Worm (Caenorhabditis elegans) whole organism, L1 larva: Measurements from ENCODE around the gene kin-2.
A peak's percentile ranks its signal among the peaks of the same experiment; 100 is the strongest.

Source experiments
- C16A3.4 ChIP-seq: fragments of 150-350 bp; optimal IDR thresholded peaks from 2 replicates; lab custom pipeline; 2014; ENCODE audit warnings: missing biosample characterization, missing genetic modification characterization
- C34B4.2 ChIP-seq: sonication (generic microtip); optimal IDR thresholded peaks from 2 replicates; lab custom pipeline; 2017; ENCODE audit warnings: mild to moderate bottlenecking, missing genetic modification characterization, missing compliant biosample characterization
- Y116A8C.19 ChIP-seq: sonication (generic microtip); optimal IDR thresholded peaks from 2 replicates; lab custom pipeline; 2016; ENCODE audit warnings: missing compliant biosample characterization, missing genetic modification characterization, borderline replicate concordance
- aha-1 ChIP-seq: fragments of 150-350 bp; optimal IDR thresholded peaks from 2 replicates; lab custom pipeline; 2014; ENCODE audit warnings: missing biosample characterization, missing genetic modification characterization
- alr-1 ChIP-seq: fragments of 200-800 bp; sonication (Bioruptor generic); optimal IDR thresholded peaks from 2 replicates; lab custom pipeline; 2018; ENCODE audit warnings: borderline replicate concordance, mild to moderate bottlenecking, missing genetic modification characterization, missing compliant biosample characterization
- blmp-1 ChIP-seq: fragments of 150-350 bp; optimal IDR thresholded peaks from 2 replicates; lab custom pipeline; 2014; ENCODE audit warnings: missing biosample characterization, missing genetic modification characterization
- ceh-63 ChIP-seq: fragments of 200-800 bp; sonication (Bioruptor generic); optimal IDR thresholded peaks from 2 replicates; lab custom pipeline; 2018; ENCODE audit warnings: mild to moderate bottlenecking, missing genetic modification characterization, missing compliant biosample characterization
- ceh-8 ChIP-seq: fragments of 200-800 bp; sonication (Bioruptor generic); optimal IDR thresholded peaks from 2 replicates; lab custom pipeline; 2018; ENCODE audit warnings: mild to moderate bottlenecking, missing genetic modification characterization, moderate library complexity, missing compliant biosample characterization
- dpl-1 ChIP-seq, 3 experiments: fragments of 150-350 bp in 2 of 3; sonication (generic microtip) in 1 of 3; optimal IDR thresholded peaks; 2 replicates each; lab custom pipeline; 2014 to 2017; ENCODE audit warnings: missing biosample characterization in 3 of 3, missing genetic modification characterization in 3 of 3, missing genetic modification reagents in 3 of 3
- efl-1 ChIP-seq, 4 experiments: fragments of 150-350 bp; optimal IDR thresholded peaks in 3 of 4; peaks in 1 of 4; 1 replicate in 1 of 4; 2 replicates in 3 of 4; lab custom pipeline; 2014; ENCODE audit warnings: missing biosample characterization in 2 of 4, missing genetic modification characterization in 2 of 4, missing genetic modification reagents in 2 of 4
- egl-13 ChIP-seq: sonication (generic microtip); optimal IDR thresholded peaks from 2 replicates; lab custom pipeline; 2016; ENCODE audit warnings: missing genotype, missing genetic modification reagents, missing genetic modification characterization, missing compliant biosample characterization
- fkh-10 ChIP-seq: sonication (generic microtip); optimal IDR thresholded peaks from 2 replicates; lab custom pipeline; 2017; ENCODE audit warnings: missing biosample characterization, missing genetic modification reagents, missing genetic modification characterization
- fos-1 ChIP-seq: fragments of 150-350 bp; optimal IDR thresholded peaks from 2 replicates; lab custom pipeline; 2014; ENCODE audit warnings: missing biosample characterization, missing genetic modification characterization
- hlh-4 ChIP-seq: sonication (generic microtip); optimal IDR thresholded peaks from 2 replicates; lab custom pipeline; 2016; ENCODE audit warnings: mild to moderate bottlenecking, missing genetic modification characterization, missing compliant biosample characterization
- isw-1 ChIP-seq: fragments of 200-800 bp; sonication (Bioruptor generic); IDR thresholded peaks from 2 replicates; pipeline ENCODE4 v1.3.6; 2022; ENCODE audit warnings: missing genetic modification characterization, missing compliant biosample characterization
- jun-1 ChIP-seq: fragments of 150-350 bp; optimal IDR thresholded peaks from 2 replicates; lab custom pipeline; 2014; ENCODE audit warnings: missing biosample characterization, missing genetic modification reagents, missing genetic modification characterization
- lin-13 ChIP-seq: fragments of 150-350 bp; optimal IDR thresholded peaks from 2 replicates; lab custom pipeline; 2014; ENCODE audit warnings: missing biosample characterization, missing genetic modification reagents, missing genetic modification characterization
- lin-14 ChIP-seq: fragments of 200-800 bp; sonication (Bioruptor generic); optimal IDR thresholded peaks from 2 replicates; lab custom pipeline; 2018; ENCODE audit warnings: mild to moderate bottlenecking, missing genetic modification characterization, moderate library complexity, missing compliant biosample characterization
- lin-15B ChIP-seq: fragments of 150-350 bp; sonication (generic microtip); optimal IDR thresholded peaks from 3 replicates; lab custom pipeline; 2014; ENCODE audit warnings: missing biosample characterization, missing genetic modification characterization
- lin-35 ChIP-seq, 2 experiments: fragments of 150-350 bp; optimal IDR thresholded peaks; 2 replicates each; lab custom pipeline; 2014; ENCODE audit warnings: missing biosample characterization in 2 of 2, missing genetic modification characterization in 2 of 2, missing genetic modification reagents in 2 of 2
- lir-3 ChIP-seq: sonication (generic microtip); optimal IDR thresholded peaks from 2 replicates; lab custom pipeline; 2016; ENCODE audit warnings: mild to moderate bottlenecking, missing genetic modification characterization, moderate library complexity, missing compliant biosample characterization; ENCODE audit not compliant: poor library complexity
- mab-9 ChIP-seq: fragments of 200-800 bp; sonication (Bioruptor generic); IDR thresholded peaks from 2 replicates; pipeline ENCODE4 v1.3.6; 2022; ENCODE audit warnings: missing genetic modification reagents, missing genetic modification characterization, missing compliant biosample characterization
- mef-2 ChIP-seq: fragments of 150-350 bp; optimal IDR thresholded peaks from 2 replicates; lab custom pipeline; 2014; ENCODE audit warnings: missing biosample characterization, missing genetic modification characterization
- mep-1 ChIP-seq: fragments of 150-350 bp; optimal IDR thresholded peaks from 2 replicates; lab custom pipeline; 2014; ENCODE audit warnings: missing biosample characterization, missing genetic modification characterization
- nhr-11 ChIP-seq: fragments of 150-350 bp; optimal IDR thresholded peaks from 2 replicates; lab custom pipeline; 2014; ENCODE audit warnings: missing biosample characterization, missing genetic modification characterization
- nhr-47 ChIP-seq: sonication (generic microtip); optimal IDR thresholded peaks from 2 replicates; lab custom pipeline; 2016; ENCODE audit warnings: mild to moderate bottlenecking, missing genetic modification characterization, moderate library complexity, missing compliant biosample characterization
- nhr-71 ChIP-seq: sonication (generic microtip); optimal IDR thresholded peaks from 2 replicates; lab custom pipeline; 2016; ENCODE audit warnings: mild to moderate bottlenecking, missing genetic modification characterization, moderate library complexity, missing compliant biosample characterization
- nhr-77 ChIP-seq: fragments of 150-350 bp; optimal IDR thresholded peaks from 2 replicates; lab custom pipeline; 2014; ENCODE audit warnings: missing biosample characterization, missing genetic modification characterization
- nhr-85 ChIP-seq: sonication (generic microtip); peaks from one replicate; lab custom pipeline; 2016; ENCODE audit warnings: missing genetic modification characterization, inconsistent platforms, missing compliant biosample characterization
- rnt-1 ChIP-seq: sonication (generic microtip); optimal IDR thresholded peaks from 2 replicates; lab custom pipeline; 2016; ENCODE audit warnings: mild to moderate bottlenecking, missing genetic modification characterization, moderate library complexity, missing compliant biosample characterization
- skn-1 ChIP-seq: fragments of 150-350 bp; optimal IDR thresholded peaks from 2 replicates; lab custom pipeline; 2014; ENCODE audit warnings: missing biosample characterization, missing genetic modification characterization
- sox-4 ChIP-seq: sonication (generic microtip); optimal IDR thresholded peaks from 2 replicates; lab custom pipeline; 2016; ENCODE audit warnings: missing genetic modification characterization, missing compliant biosample characterization
- tbx-2 ChIP-seq: sonication (generic microtip); optimal IDR thresholded peaks from 2 replicates; lab custom pipeline; 2016; ENCODE audit warnings: missing genetic modification characterization, missing compliant biosample characterization
- unc-30 ChIP-seq: sonication (generic microtip); optimal IDR thresholded peaks from 2 replicates; lab custom pipeline; 2017; ENCODE audit warnings: missing biosample characterization, missing genetic modification characterization
- unc-62 ChIP-seq: fragments of 150-350 bp; optimal IDR thresholded peaks from 2 replicates; lab custom pipeline; 2014; ENCODE audit warnings: missing biosample characterization, missing genetic modification reagents, missing genetic modification characterization
- vab-15 ChIP-seq: sonication (generic microtip); optimal IDR thresholded peaks from 2 replicates; lab custom pipeline; 2017; ENCODE audit warnings: missing genotype, mild to moderate bottlenecking, missing genetic modification characterization, missing compliant biosample characterization
- xbp-1 ChIP-seq: sonication (generic microtip); optimal IDR thresholded peaks from 2 replicates; lab custom pipeline; 2016; ENCODE audit warnings: missing genetic modification characterization, missing compliant biosample characterization
- ztf-11 ChIP-seq, 2 experiments: sonication (generic microtip); optimal IDR thresholded peaks; 2 replicates each; lab custom pipeline; 2016 to 2017; ENCODE audit warnings: missing genetic modification characterization in 2 of 2, missing biosample characterization in 1 of 2, missing compliant biosample characterization in 1 of 2

Gene kin-2

DNA sequence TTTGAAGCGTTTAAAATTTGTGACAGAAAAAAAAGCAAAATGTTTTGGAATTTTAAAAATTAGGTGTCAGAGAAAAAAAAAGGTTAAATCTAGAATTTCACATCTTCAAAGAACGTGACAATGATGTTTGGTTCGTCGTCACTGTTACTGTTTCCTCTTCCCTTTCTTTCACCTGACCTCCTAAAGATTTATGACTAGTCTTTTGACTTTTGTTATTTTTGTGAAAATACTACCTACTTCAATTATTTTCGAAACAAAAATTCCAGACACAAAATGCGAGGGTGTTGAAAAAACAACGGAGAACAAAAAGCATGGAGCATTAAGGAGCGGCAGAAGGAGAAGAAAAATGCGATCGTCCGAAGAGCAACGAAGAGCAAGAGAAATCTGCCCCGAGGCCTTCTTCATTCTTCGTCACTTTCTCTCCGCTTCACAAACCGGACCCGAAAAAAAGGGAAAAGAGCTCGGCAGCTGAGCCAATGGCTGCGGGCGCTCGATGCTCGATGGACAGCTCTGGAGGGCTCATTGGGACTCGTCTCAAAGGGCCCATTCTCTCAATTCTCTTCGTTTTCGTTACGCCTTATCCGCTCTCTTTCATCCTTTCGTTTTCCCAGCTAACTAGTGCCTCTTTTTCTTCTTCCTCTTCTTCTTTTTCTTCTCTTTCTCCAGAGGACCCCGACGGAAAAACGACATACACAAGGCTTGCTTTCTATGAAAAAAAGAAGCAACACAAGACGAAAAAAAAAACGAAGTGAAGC lies 1.3 kb downstream of the kin-2 start (continued):
- TF ChIP-seq dpl-1 (GFP tag; optimal IDR thresholded peaks at IDR 0.05; lab: Kevin White, UChicago) (no peak), skn-1 (no peak), tbx-2 (tag; lab: Kevin White, UChicago) (peak; percentile 36), egl-13 (tag; lab: Kevin White, UChicago) (peak; percentile 34), hlh-4 (tag; lab: Kevin White, UChicago) (no peak), jun-1 (tag; lab: Kevin White, UChicago) (no peak), nhr-11 (tag; lab: Kevin White, UChicago) (no peak), blmp-1 (tag; lab: Kevin White, UChicago) (no peak), nhr-71 (tag; lab: Kevin White, UChicago) (peak; percentile 53), lin-35 (GFP tag; optimal IDR thresholded peaks at IDR 0.05; lab: Kevin White, UChicago) (peak in 1 of 2 experiments; percentile 3), nhr-47 (tag; lab: Kevin White, UChicago) (peak; percentile 57), nhr-77 (tag; lab: Kevin White, UChicago) (no peak), xbp-1 (tag; lab: Kevin White, UChicago) (peak; percentile 22), mep-1 (tag; lab: Kevin White, UChicago) (no peak), C34B4.2 (tag; lab: Kevin White, UChicago) (no peak), vab-15 (tag; lab: Kevin White, UChicago) (no peak), isw-1 (GFP tag; lab: Robert Waterston, UW) (peak; percentile 34), sox-4 (no peak), ceh-63 (GFP tag; lab: Kevin White, UChicago) (no peak), rnt-1 (peak; percentile 38), aha-1 (no peak), mef-2 (tag; lab: Kevin White, UChicago) (no peak), unc-62 (GFP tag; lab: Kevin White, UChicago) (no peak), lin-15B (no peak), Y116A8C.19 (tag; lab: Kevin White, UChicago) (no peak), lir-3 (tag; lab: Kevin White, UChicago) (no peak), alr-1 (tag; lab: Kevin White, UChicago) (no peak), fos-1 (no peak), lin-13 (GFP tag; lab: Kevin White, UChicago) (no peak), fkh-10 (GFP tag; lab: Kevin White, UChicago) (peak; percentile 63), nhr-85 (tag; lab: Kevin White, UChicago) (peak; percentile 74), ceh-8 (GFP tag; lab: Kevin White, UChicago) (no peak)

DNA sequence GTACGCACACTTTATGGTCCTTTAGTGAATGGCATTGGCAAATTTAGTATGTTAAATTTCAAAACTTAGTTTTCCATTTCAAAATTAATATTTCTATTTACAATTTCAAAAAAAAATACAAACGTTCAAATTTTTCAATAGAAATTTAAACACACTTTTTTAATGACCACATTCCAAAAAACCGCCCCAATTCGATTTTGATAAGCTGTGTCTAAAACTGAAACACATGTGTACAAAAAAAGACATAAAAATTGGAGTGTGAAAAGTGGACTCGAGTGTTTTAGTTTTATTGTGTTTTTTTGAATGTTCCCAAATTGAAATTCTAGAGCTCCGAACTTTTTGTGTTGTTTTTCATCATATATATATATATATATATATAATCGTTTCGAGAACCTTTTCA lies 1.9 kb downstream of the kin-2 start:
- TF ChIP-seq fos-1 (no peak), efl-1 (optimal IDR thresholded peaks at IDR 0.05; lab: Kevin White, UChicago) (no peak), efl-1 (GFP tag; optimal IDR thresholded peaks at IDR 0.05 in 1 of 2; lab: Kevin White, UChicago) (peak in 1 of 2 experiments; percentile 74)

DNA sequence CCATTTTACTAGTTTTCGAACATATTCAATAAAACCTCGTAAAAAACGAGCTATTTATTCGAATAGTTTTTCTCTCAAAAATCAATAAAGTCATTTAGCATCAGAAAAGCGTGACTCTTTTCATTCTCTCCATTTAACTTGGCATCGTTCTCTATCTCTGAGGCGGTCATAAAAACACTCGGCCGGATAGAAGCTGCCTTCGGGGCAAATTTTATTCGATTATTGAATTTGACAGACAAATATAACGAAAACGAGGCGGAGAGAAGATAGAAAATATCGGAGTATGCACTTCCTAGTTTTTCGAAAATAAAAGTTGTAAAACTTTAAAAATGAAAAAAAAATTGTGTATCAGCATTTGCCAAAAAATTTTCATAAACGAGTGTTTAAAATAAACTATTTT lies 2.4 kb downstream of the kin-2 start:
- TF ChIP-seq ztf-11 (tag; optimal IDR thresholded peaks at IDR 0.05; lab: Kevin White, UChicago) (no peak), mab-9 (GFP tag; lab: Robert Waterston, UW) (no peak), lin-14 (GFP tag; lab: Kevin White, UChicago) (peak; percentile 58), sox-4 (no peak), C16A3.4 (tag; lab: Kevin White, UChicago) (no peak), unc-30 (tag; lab: Kevin White, UChicago) (no peak)
